Worm (Caenorhabditis elegans): Measurements from ENCODE around the gene B0001.7.

DNA sequence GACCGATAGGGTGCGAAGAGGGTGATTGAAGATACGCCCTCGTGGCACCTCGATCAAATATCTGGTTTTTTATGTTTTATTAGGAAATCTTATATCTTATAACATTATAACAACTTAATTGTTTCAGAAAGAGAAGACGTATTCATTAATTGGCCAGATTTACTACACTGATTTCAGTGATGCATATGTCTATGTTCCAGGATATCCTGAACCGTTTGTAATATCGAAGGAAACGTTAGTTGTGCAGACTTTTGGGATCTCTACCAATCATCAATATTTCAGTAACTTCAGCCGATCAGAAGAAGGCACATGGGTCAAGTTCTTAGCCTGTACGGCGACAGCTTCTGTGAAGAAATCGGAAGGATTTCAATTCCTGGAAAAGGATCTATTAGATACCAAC is 6.4 kb upstream of the B0001.7 start:
- TF ChIP-seq pha-4 (tag; optimal IDR thresholded peaks at IDR 0.05) (no peak), atf-7 (tag; optimal IDR thresholded peaks at IDR 0.05) (no peak), snpc-4 (GFP tag; optimal IDR thresholded peaks at IDR 0.05) (no peak), snpc-4 (tag; optimal IDR thresholded peaks at IDR 0.05) (no peak), ceh-58 (GFP tag; IDR thresholded peaks at IDR 0.05) (no peak), D2030.7 (GFP tag; IDR thresholded peaks at IDR 0.05) (no peak), egl-44 (GFP tag; IDR thresholded peaks at IDR 0.05) (no peak)
